Worm (Caenorhabditis elegans): Measurements from ENCODE around the gene abi-1.
A peak's percentile ranks its signal among the peaks of the same experiment; 100 is the strongest.

Gene abi-1

ce11 chrIII:5711881-5712643 is 19.5 kb upstream of the abi-1 start (continued):
- TF ChIP-seq D1046.2 (GFP tag; IDR thresholded peaks at IDR 0.05) (0 out of 2 replicates have a peak, but pooled peaks have one; percentile 25), unc-62 (GFP tag; optimal IDR thresholded peaks at IDR 0.05 in 1 of 2) (peak in 1 of 2 experiments; percentile 32), unc-62 (tag; optimal IDR thresholded peaks at IDR 0.05) (no peak), ceh-44 (GFP tag; IDR thresholded peaks at IDR 0.05) (no peak), tag-97 (GFP tag; IDR thresholded peaks at IDR 0.05) (no peak)

- TF ChIP-seq mdl-1 (tag; optimal IDR thresholded peaks at IDR 0.05) (no peak), daf-16 (GFP tag; optimal IDR thresholded peaks at IDR 0.05) (no peak), daf-16 (tag; optimal IDR thresholded peaks at IDR 0.05) (peak; percentile 6)
Measured at ce11 chrIII:5711242-5711641, 18.7 kb upstream of the abi-1 start, which contains the start of gene rbm-26. TSS of gene rbm-26 (plus strand) at chrIII:5711542.

DNA sequence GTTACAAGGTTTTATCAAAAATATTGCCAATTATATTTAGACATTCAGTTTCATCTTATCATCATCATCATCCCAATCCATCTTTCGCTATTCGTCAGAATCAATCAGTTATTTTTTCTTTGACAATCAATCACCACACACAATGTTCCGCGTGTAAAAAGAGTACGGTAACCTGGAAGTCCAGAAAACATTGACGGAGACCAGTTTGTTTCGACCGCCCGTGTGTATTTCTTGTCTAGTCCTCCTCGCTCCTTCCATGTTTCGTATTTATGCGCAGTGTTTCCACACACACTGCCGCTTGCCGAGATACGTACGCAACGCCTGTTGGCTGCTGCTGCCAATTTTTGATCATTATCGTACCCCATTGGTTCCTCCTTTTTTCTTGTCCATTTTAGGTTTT is 18.1 kb upstream of the abi-1 start:
- TF ChIP-seq ceh-20 (GFP tag; IDR thresholded peaks at IDR 0.05) (0 out of 2 replicates have a peak, but pooled peaks have one; percentile 37), R02D3.7 (tag; optimal IDR thresholded peaks at IDR 0.05) (no peak), dmd-6 (GFP tag; IDR thresholded peaks at IDR 0.05) (peak; percentile 30; the same call in 1 of the 2 replicates), dmd-9 (GFP tag; IDR thresholded peaks at IDR 0.05) (no peak), ztf-7 (tag; optimal IDR thresholded peaks at IDR 0.05) (no peak), lir-3 (tag; optimal IDR thresholded peaks at IDR 0.05) (no peak), ama-1 (optimal IDR thresholded peaks at IDR 0.05) (peak; percentile 51), dve-1 (tag; optimal IDR thresholded peaks at IDR 0.05; ENCODE audit: insufficient read depth) (peak; percentile 41), hlh-11 (tag; optimal IDR thresholded peaks at IDR 0.05) (peak; percentile 86), mep-1 (tag; optimal IDR thresholded peaks at IDR 0.05) (peak; percentile 53), mes-2 (tag; optimal IDR thresholded peaks at IDR 0.05; ENCODE audit: poor library complexity, severe bottlenecking) (peak; percentile 41), unc-62 (GFP tag; optimal IDR thresholded peaks at IDR 0.05 in 1 of 2) (peak in 1 of 2 experiments; percentile 76), unc-62 (tag; optimal IDR thresholded peaks at IDR 0.05) (no peak), rbr-2 (tag; optimal IDR thresholded peaks at IDR 0.05) (peak; percentile 22), hlh-30 (tag; optimal IDR thresholded peaks at IDR 0.05; ENCODE audit: insufficient read depth) (peak; percentile 44), mxl-3 (GFP tag; optimal IDR thresholded peaks at IDR 0.05) (peak; percentile 95), nhr-28 (tag; optimal IDR thresholded peaks at IDR 0.05) (peak; percentile 86), ceh-44 (GFP tag; IDR thresholded peaks at IDR 0.05) (no peak), zip-2 (tag; optimal IDR thresholded peaks at IDR 0.05) (no peak), hif-1 (tag; optimal IDR thresholded peaks at IDR 0.05) (no peak), hmg-1.1 (GFP tag; IDR thresholded peaks at IDR 0.05) (0 out of 2 replicates have a peak, but pooled peaks have one; percentile 37), pqm-1 (tag; optimal IDR thresholded peaks at IDR 0.05) (peak; percentile 4), nhr-48 (tag; optimal IDR thresholded peaks at IDR 0.05) (peak; percentile 64), nhr-25 (tag; optimal IDR thresholded peaks at IDR 0.05; ENCODE audit: borderline replicate concordance, insufficient read depth) (no peak), madf-9 (GFP tag; conservative IDR thresholded peaks at IDR 0.05) (0 out of 2 replicates have a peak, but pooled peaks have one; percentile 42), arid-1 (GFP tag; conservative IDR thresholded peaks at IDR 0.05) (no peak), lsy-2 (tag; optimal IDR thresholded peaks at IDR 0.05) (peak; percentile 59 to 81), mdl-1 (tag; optimal IDR thresholded peaks at IDR 0.05) (peak in 1 of 2 experiments; percentile 80), daf-19 (GFP tag; conservative IDR thresholded peaks at IDR 0.05) (no peak), snpc-1.2 (GFP tag; IDR thresholded peaks at IDR 0.05) (no peak), pha-4 (GFP tag; IDR thresholded peaks at IDR 0.05) (no peak), pha-4 (tag; optimal IDR thresholded peaks at IDR 0.05) (no peak), nhr-41 (GFP tag; IDR thresholded peaks at IDR 0.05) (0 out of 2 replicates have a peak, but pooled peaks have one; percentile 26), aha-1 (tag) (peak; percentile 83), spr-1 (tag; optimal IDR thresholded peaks at IDR 0.05) (peak; percentile 45)
